Worm (Caenorhabditis elegans): ENCODE data around the gene C35D10.17.

ce11 chrIII:4883429-4883828 lies 16.6 kb downstream of the C35D10.17 start, which contains the start of gene clec-5:
- TF ChIP-seq ceh-48 (tag; optimal IDR thresholded peaks at IDR 0.05) (no peak), pag-3 (tag; optimal IDR thresholded peaks at IDR 0.05; ENCODE audit: borderline replicate concordance) (no peak)
